Worm (Caenorhabditis elegans): ENCODE data around the gene C05E4.7.

The C05E4.7 gene

ce11 chrV:736171-736570 lies 5.7 kb upstream of the C05E4.7 start, which contains the start of gene srj-25:
srj-25 (minus strand) TSS chrV:736271.
- TF ChIP-seq nhr-237 (tag; optimal IDR thresholded peaks at IDR 0.05) = no peak
- no peak for TF ChIP-seq lsy-2 (tag; optimal IDR thresholded peaks at IDR 0.05)
- TF ChIP-seq ceh-82 (tag; optimal IDR thresholded peaks at IDR 0.05) = no peak
- TF ChIP-seq nhr-77 (tag; optimal IDR thresholded peaks at IDR 0.05) = no peak
- TF ChIP-seq mab-5 (tag; optimal IDR thresholded peaks at IDR 0.05) = no peak
- TF ChIP-seq unc-39 (tag; optimal IDR thresholded peaks at IDR 0.05) = no peak
- no peak for TF ChIP-seq mdl-1 (tag; optimal IDR thresholded peaks at IDR 0.05)

ce11 chrV:738770-739169 lies 3.1 kb upstream of the C05E4.7 start, which contains the start of gene srj-24:
srj-24 (minus strand) TSS chrV:738870.
- TF ChIP-seq nhr-12 (tag; optimal IDR thresholded peaks at IDR 0.05) (no peak), unc-62 (GFP tag; optimal IDR thresholded peaks at IDR 0.05) (no peak), mdl-1 (tag; optimal IDR thresholded peaks at IDR 0.05) (no peak), nhr-77 (tag; optimal IDR thresholded peaks at IDR 0.05) (no peak), elt-3 (tag; optimal IDR thresholded peaks at IDR 0.05) (no peak), ztf-11 (tag; optimal IDR thresholded peaks at IDR 0.05) (no peak), fos-1 (tag; optimal IDR thresholded peaks at IDR 0.05) (no peak), sma-9 (GFP tag; optimal IDR thresholded peaks at IDR 0.05) (no peak), sma-9 (tag; optimal IDR thresholded peaks at IDR 0.05) (no peak)

ce11 chrV:743348-743747 lies 1.4 kb downstream of the C05E4.7 start, which contains the start of gene str-134:
str-134 (plus strand) TSS chrV:743648.
- TF ChIP-seq snpc-4 (tag; optimal IDR thresholded peaks at IDR 0.05) = no peak
- no peak for TF ChIP-seq dmd-4 (tag; optimal IDR thresholded peaks at IDR 0.05)
- no peak for TF ChIP-seq ztf-1 (GFP tag; conservative IDR thresholded peaks at IDR 0.05)

- TF ChIP-seq aly-2 (tag; optimal IDR thresholded peaks at IDR 0.05) (no peak), unc-39 (tag; optimal IDR thresholded peaks at IDR 0.05) (no peak), nhr-11 (tag; optimal IDR thresholded peaks at IDR 0.05) (no peak), elt-1 (tag; optimal IDR thresholded peaks at IDR 0.05) (no peak)
Observed at ce11 chrV:748044-748443, 6.1 kb downstream of the C05E4.7 start, which contains the start of gene sri-4. sri-4 (plus strand) TSS chrV:748344.

ce11 chrV:752679-753333 lies 10.9 kb downstream of the C05E4.7 start, which contains the start of the genes str-262 and srp-1:
str-262 (minus strand) TSS chrV:752779.
srp-1 (plus strand) TSS chrV:753283.
- TF ChIP-seq blmp-1 (tag; optimal IDR thresholded peaks at IDR 0.05; ENCODE audit: insufficient read depth) (no peak), ceh-16 (tag; optimal IDR thresholded peaks at IDR 0.05) (no peak), fos-1 (tag; optimal IDR thresholded peaks at IDR 0.05) (no peak), nhr-11 (tag; optimal IDR thresholded peaks at IDR 0.05) (no peak), unc-62 (GFP tag; optimal IDR thresholded peaks at IDR 0.05) (no peak), ztf-4 (tag; optimal IDR thresholded peaks at IDR 0.05) (no peak), egl-27 (tag; optimal IDR thresholded peaks at IDR 0.05) (no peak), nhr-21 (tag; optimal IDR thresholded peaks at IDR 0.05) (no peak), lin-11 (tag; optimal IDR thresholded peaks at IDR 0.05) (no peak), gmeb-1 (tag; optimal IDR thresholded peaks at IDR 0.05) (no peak), nhr-12 (tag; optimal IDR thresholded peaks at IDR 0.05) (no peak), mbf-1 (tag; optimal IDR thresholded peaks at IDR 0.05) (no peak), skn-1 (tag; optimal IDR thresholded peaks at IDR 0.05) (no peak), R02D3.7 (tag; optimal IDR thresholded peaks at IDR 0.05) (no peak), ztf-11 (tag; optimal IDR thresholded peaks at IDR 0.05) (no peak), F13H6.1 (tag; optimal IDR thresholded peaks at IDR 0.05) (no peak), nhr-23 (tag; optimal IDR thresholded peaks at IDR 0.05) (no peak), peb-1 (tag; optimal IDR thresholded peaks at IDR 0.05) (no peak)

- TF ChIP-seq blmp-1 (tag; optimal IDR thresholded peaks at IDR 0.05; ENCODE audit: insufficient read depth) = no peak
- TF ChIP-seq unc-39 (tag; optimal IDR thresholded peaks at IDR 0.05) = no peak
- TF ChIP-seq snpc-4 (tag; optimal IDR thresholded peaks at IDR 0.05) = no peak
- TF ChIP-seq elt-1 (tag; optimal IDR thresholded peaks at IDR 0.05) = no peak
- TF ChIP-seq ceh-82 (tag; optimal IDR thresholded peaks at IDR 0.05) = no peak
- TF ChIP-seq fos-1 (tag; optimal IDR thresholded peaks at IDR 0.05) = no peak
- TF ChIP-seq unc-55 (GFP tag; optimal IDR thresholded peaks at IDR 0.05) = no peak
- TF ChIP-seq ama-1 (optimal IDR thresholded peaks at IDR 0.05) = no peak
- TF ChIP-seq nhr-6 (tag; optimal IDR thresholded peaks at IDR 0.05) = no peak
- no peak for TF ChIP-seq elt-3 (tag; optimal IDR thresholded peaks at IDR 0.05)
- TF ChIP-seq zag-1 (tag; optimal IDR thresholded peaks at IDR 0.05) = no peak
- TF ChIP-seq lin-11 (tag; optimal IDR thresholded peaks at IDR 0.05) = no peak
- TF ChIP-seq lin-13 (GFP tag; optimal IDR thresholded peaks at IDR 0.05) = no peak
- no peak for TF ChIP-seq ztf-1 (GFP tag; conservative IDR thresholded peaks at IDR 0.05)
- no peak for TF ChIP-seq sma-3 (GFP tag; optimal IDR thresholded peaks at IDR 0.05)
- no peak for TF ChIP-seq sem-4 (tag; optimal IDR thresholded peaks at IDR 0.05)
- TF ChIP-seq egl-27 (tag; optimal IDR thresholded peaks at IDR 0.05) = no peak
Observed at ce11 chrV:756169-756568, 14.2 kb downstream of the C05E4.7 start, which contains the start of gene str-20. str-20 (plus strand) TSS chrV:756469.

Measured in whole organism, L2 larva.